Fruit fly (Drosophila melanogaster) whole organism, wandering third instar larva: ENCODE results near the gene Dim1.

Experiments
- Abd-B ChIP-seq: fragments of >200 bp; optimal IDR thresholded peaks from 2 replicates; lab custom pipeline; 2017; ENCODE audit warnings: missing biosample characterization, missing genetic modification characterization
- CG9705 ChIP-seq: fragments of 200-800 bp; sonication (Bioruptor generic); optimal IDR thresholded peaks from 2 replicates; lab custom pipeline; 2018; ENCODE audit warnings: missing biosample characterization, mild to moderate bottlenecking, missing genetic modification characterization
- Dfd ChIP-seq: fragments of >200 bp; optimal IDR thresholded peaks from 2 replicates; lab custom pipeline; 2017; ENCODE audit warnings: missing biosample characterization, missing genetic modification characterization
- Mio ChIP-seq: sonication (Bioruptor generic); optimal IDR thresholded peaks from 2 replicates; lab custom pipeline; 2016; ENCODE audit warnings: missing biosample characterization, missing genetic modification characterization
- dmrt93B ChIP-seq: fragments of 200-800 bp; sonication (Bioruptor generic); optimal IDR thresholded peaks from 2 replicates; lab custom pipeline; 2018; ENCODE audit warnings: missing biosample characterization, mild to moderate bottlenecking, missing genetic modification characterization
- fru ChIP-seq: fragments of 200-800 bp; sonication (Bioruptor generic); optimal IDR thresholded peaks from 3 replicates; lab custom pipeline; 2016; ENCODE audit warnings: missing biosample characterization, mild to moderate bottlenecking, missing genetic modification characterization
- h ChIP-seq: fragments of 200-800 bp; sonication (Bioruptor generic); optimal IDR thresholded peaks from 3 replicates; lab custom pipeline; 2016; ENCODE audit warnings: missing biosample characterization, mild to moderate bottlenecking, missing genetic modification characterization
- jim ChIP-seq: fragments of 175-275, 200-325 bp; sonication (Bioruptor generic); optimal IDR thresholded peaks from 2 replicates; lab custom pipeline; 2016; ENCODE audit warnings: missing biosample characterization, mild to moderate bottlenecking, missing genetic modification characterization
- psq ChIP-seq: fragments of 200-800 bp; sonication (Bioruptor generic); optimal IDR thresholded peaks from 3 replicates; lab custom pipeline; 2017; ENCODE audit warnings: missing biosample characterization, mild to moderate bottlenecking, missing genetic modification characterization, moderate library complexity

DNA sequence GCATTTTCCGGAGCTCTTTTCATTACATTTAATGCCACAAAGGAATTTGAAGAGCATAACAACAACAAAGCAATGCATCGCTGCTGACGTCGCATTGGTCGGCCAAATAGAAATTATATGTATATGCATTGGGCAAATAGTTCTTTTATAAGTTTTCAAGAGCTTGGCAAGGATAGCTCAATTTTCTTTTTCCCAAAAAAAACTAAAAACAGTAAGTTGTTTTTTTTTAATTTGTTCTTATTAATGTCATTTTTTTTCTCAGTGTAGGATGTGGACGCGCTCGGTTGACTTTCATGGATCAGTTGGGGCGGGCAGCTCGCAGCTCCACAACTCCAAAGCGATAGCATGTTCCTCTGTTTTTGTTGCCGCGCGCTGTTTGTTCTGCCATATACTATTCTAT, 43.9 kb upstream of the Dim1 start:
- TF ChIP-seq fru: no peak
- no peak for TF ChIP-seq dmrt93B
- TF ChIP-seq Dfd (GFP tag; lab: Kevin White, UChicago): no peak
- TF ChIP-seq Mio (GFP tag; lab: Kevin White, UChicago): no peak
- TF ChIP-seq psq (GFP tag; lab: Kevin White, UChicago): no peak
- no peak for TF ChIP-seq h (GFP tag; lab: Kevin White, UChicago)
- no peak for TF ChIP-seq jim (GFP tag; lab: Kevin White, UChicago)
- TF ChIP-seq Abd-B (GFP tag; lab: Kevin White, UChicago): no peak
- TF ChIP-seq CG9705 (GFP tag; lab: Kevin White, UChicago): no peak
